Worm (Caenorhabditis elegans) whole organism, L2 larva: Measurements from ENCODE around the gene moc-2.

Experiments
- F13H6.1 ChIP-seq: sonication (generic microtip); optimal IDR thresholded peaks from 2 replicates; lab custom pipeline; 2016; ENCODE audit warnings: missing genetic modification characterization, missing compliant biosample characterization
- aly-2 ChIP-seq: fragments of 150-350 bp; optimal IDR thresholded peaks from 2 replicates; lab custom pipeline; 2014; ENCODE audit warnings: missing biosample characterization, missing genetic modification characterization
- elt-3 ChIP-seq: sonication (generic microtip); optimal IDR thresholded peaks from 2 replicates; lab custom pipeline; 2017; ENCODE audit warnings: missing biosample characterization, missing genetic modification characterization
- fos-1 ChIP-seq: fragments of 150-350 bp; optimal IDR thresholded peaks from 2 replicates; lab custom pipeline; 2014; ENCODE audit warnings: missing biosample characterization, missing genetic modification characterization
- lin-13 ChIP-seq: fragments of 150-350 bp; optimal IDR thresholded peaks from 2 replicates; lab custom pipeline; 2014; ENCODE audit warnings: missing biosample characterization, missing genetic modification reagents, missing genetic modification characterization
- lin-39 ChIP-seq: fragments of 150-350 bp; optimal IDR thresholded peaks from 2 replicates; lab custom pipeline; 2014; ENCODE audit warnings: missing biosample characterization, missing genetic modification reagents, missing genetic modification characterization
- mab-5 ChIP-seq: fragments of 150-350 bp; optimal IDR thresholded peaks from 2 replicates; lab custom pipeline; 2014; ENCODE audit warnings: missing biosample characterization, missing genetic modification characterization
- mbf-1 ChIP-seq: sonication (generic microtip); optimal IDR thresholded peaks from 2 replicates; lab custom pipeline; 2017; ENCODE audit warnings: missing biosample characterization, missing genetic modification characterization
- nhr-10 ChIP-seq: sonication (generic microtip); optimal IDR thresholded peaks from 2 replicates; lab custom pipeline; 2017; ENCODE audit warnings: missing biosample characterization, missing genetic modification characterization
- nhr-11 ChIP-seq: fragments of 150-350 bp; optimal IDR thresholded peaks from 2 replicates; lab custom pipeline; 2014; ENCODE audit warnings: missing biosample characterization, missing genetic modification characterization
- nhr-12 ChIP-seq: fragments of 150-350 bp; optimal IDR thresholded peaks from 2 replicates; lab custom pipeline; 2014; ENCODE audit warnings: missing biosample characterization, missing genetic modification characterization
- nhr-23 ChIP-seq: fragments of 150-350 bp; optimal IDR thresholded peaks from 2 replicates; lab custom pipeline; 2014; ENCODE audit warnings: missing biosample characterization, missing genetic modification reagents, missing genetic modification characterization
- skn-1 ChIP-seq: sonication (generic microtip); optimal IDR thresholded peaks from 2 replicates; lab custom pipeline; 2017; ENCODE audit warnings: missing biosample characterization, missing genetic modification characterization
- sma-3 ChIP-seq: sonication (generic microtip); optimal IDR thresholded peaks from 2 replicates; lab custom pipeline; 2016; ENCODE audit warnings: missing genetic modification reagents, missing genetic modification characterization, missing compliant biosample characterization
- unc-39 ChIP-seq: fragments of 150-350 bp; optimal IDR thresholded peaks from 2 replicates; lab custom pipeline; 2014; ENCODE audit warnings: missing biosample characterization, missing genetic modification characterization
- zag-1 ChIP-seq: fragments of 150-350 bp; optimal IDR thresholded peaks from 2 replicates; lab custom pipeline; 2014; ENCODE audit warnings: missing biosample characterization, missing genetic modification characterization
- ztf-1 ChIP-seq: fragments of 200-800 bp; sonication (Bioruptor generic); conservative IDR thresholded peaks from 2 replicates; pipeline ENCODE4 v1.3.6; 2022; ENCODE audit warnings: missing genetic modification characterization, missing compliant biosample characterization

Gene moc-2

DNA sequence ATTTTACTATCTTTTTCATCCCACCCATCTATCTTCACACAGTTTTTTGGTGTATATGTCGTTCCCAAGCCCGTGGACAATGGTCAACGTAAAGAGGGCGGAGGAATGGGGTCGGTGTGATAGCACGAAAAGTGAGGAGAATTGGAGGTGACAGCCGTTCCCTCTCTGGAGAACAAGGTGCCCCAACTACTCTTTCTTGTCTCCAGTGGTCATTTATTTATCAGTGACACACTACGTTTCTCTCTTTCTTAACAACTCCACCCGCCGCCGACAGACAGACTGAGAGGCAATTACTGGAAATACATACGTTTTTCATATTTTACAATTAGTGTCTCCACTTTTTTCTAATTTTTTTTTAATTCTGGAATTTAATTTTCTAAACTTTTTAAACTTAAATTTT lies 47.1 kb downstream of the moc-2 start:
- peak; percentile 5 for TF ChIP-seq F13H6.1 (tag; lab: Kevin White, UChicago)
- TF ChIP-seq aly-2 (tag; lab: Kevin White, UChicago) = no peak

DNA sequence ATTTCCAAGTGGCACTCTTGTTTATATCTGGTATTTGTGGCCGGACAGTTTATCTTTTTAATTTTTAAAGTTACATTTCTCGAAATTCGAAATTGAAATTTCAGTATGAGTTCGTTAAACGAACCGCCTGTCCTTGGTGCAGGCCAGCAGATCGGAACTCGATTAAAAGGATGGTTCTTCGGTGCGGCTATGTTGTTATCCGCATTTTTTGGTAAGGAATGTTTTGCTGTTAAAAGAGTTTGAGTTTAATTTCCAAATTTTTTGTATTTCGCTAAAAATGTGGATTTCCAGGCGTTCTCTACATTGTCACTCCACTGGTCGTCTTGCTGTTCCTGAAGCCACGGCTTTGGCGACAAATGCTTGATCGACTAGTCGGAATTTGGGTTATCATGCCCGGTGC lies 50.9 kb downstream of the moc-2 start, which contains the start of gene acl-9:
acl-9 (plus strand) TSS at position 105 of the 400 bp plus-strand sequence.
- TF ChIP-seq lin-13 (GFP tag; lab: Kevin White, UChicago) (no peak), zag-1 (tag; lab: Kevin White, UChicago) (no peak), lin-39 (tag; lab: Kevin White, UChicago) (no peak), unc-39 (tag; lab: Kevin White, UChicago) (no peak), mbf-1 (tag; lab: Kevin White, UChicago) (no peak), nhr-10 (tag; lab: Kevin White, UChicago) (no peak), ztf-1 (GFP tag; lab: Robert Waterston, UW) (no peak), mab-5 (tag; lab: Kevin White, UChicago) (no peak), sma-3 (GFP tag; lab: Kevin White, UChicago) (no peak), elt-3 (tag; lab: Kevin White, UChicago) (no peak), skn-1 (tag; lab: Kevin White, UChicago) (no peak), nhr-12 (tag; lab: Kevin White, UChicago) (no peak), nhr-11 (tag; lab: Kevin White, UChicago) (no peak), fos-1 (tag; lab: Kevin White, UChicago) (no peak), nhr-23 (tag; lab: Kevin White, UChicago) (no peak)
